Fruit fly (Drosophila melanogaster): ENCODE results near the gene Hsc70-3.

The Hsc70-3 gene

dm6 chrX:11854758-11855465 lies 48.0 kb upstream of the Hsc70-3 start, which contains the start of the genes CG10347 and ATP7 (continued):
- no peak for TF ChIP-seq otp (GFP tag; IDR thresholded peaks at IDR 0.05)
- TF ChIP-seq vvl (GFP tag; IDR thresholded peaks at IDR 0.05): no peak
- TF ChIP-seq kni (GFP tag; optimal IDR thresholded peaks at IDR 0.05): no peak
- TF ChIP-seq CG9727 (GFP tag; optimal IDR thresholded peaks at IDR 0.05): peak; percentile 9
- TF ChIP-seq CG34224 (GFP tag; IDR thresholded peaks at IDR 0.05; ENCODE audit: partially characterized antibody): peak; percentile 95
- TF ChIP-seq chinmo (GFP tag; IDR thresholded peaks at IDR 0.05; ENCODE audit: partially characterized antibody): peak; percentile 80; the same call in 2 of the 4 replicates
- 0 out of 3 replicates have a peak, but pooled peaks have one; percentile 11 for TF ChIP-seq CG17361 (GFP tag; IDR thresholded peaks at IDR 0.05)
- no peak for TF ChIP-seq usp (GFP tag; optimal IDR thresholded peaks at IDR 0.05)
- no peak for TF ChIP-seq stc (GFP tag; IDR thresholded peaks at IDR 0.05)
- TF ChIP-seq CG34422 (GFP tag; IDR thresholded peaks at IDR 0.05): peak; percentile 17; the same call in 1 of the 3 replicates
- peak; percentile 37 for TF ChIP-seq CG3163 (GFP tag; optimal IDR thresholded peaks at IDR 0.05)
- no peak for TF ChIP-seq CG3065 (GFP tag; optimal IDR thresholded peaks at IDR 0.05)
- no peak for TF ChIP-seq Atf-2 (GFP tag; optimal IDR thresholded peaks at IDR 0.05)
- TF ChIP-seq Eip74EF (GFP tag; optimal IDR thresholded peaks at IDR 0.05): no peak
- TF ChIP-seq CG12769 (tag; optimal IDR thresholded peaks at IDR 0.05): peak; percentile 5
- TF ChIP-seq Gsc (GFP tag; IDR thresholded peaks at IDR 0.05): no peak
- TF ChIP-seq NK7.1 (GFP tag; optimal IDR thresholded peaks at IDR 0.05): no peak
- peak; percentile 8 for TF ChIP-seq Mes4 (GFP tag; optimal IDR thresholded peaks at IDR 0.05)
- TF ChIP-seq CG8388 (GFP tag; optimal IDR thresholded peaks at IDR 0.05): no peak
- TF ChIP-seq dpn (GFP tag; optimal IDR thresholded peaks at IDR 0.05): peak in 1 of 2 experiments; percentile 36
- no peak for TF ChIP-seq da (GFP tag; optimal IDR thresholded peaks at IDR 0.05)
- no peak for TF ChIP-seq dimm (GFP tag; IDR thresholded peaks at IDR 0.05)
- TF ChIP-seq CG11085 (GFP tag; IDR thresholded peaks at IDR 0.05): no peak
- TF ChIP-seq CG43689 (GFP tag; IDR thresholded peaks at IDR 0.05): no peak
- no peak for TF ChIP-seq corto (GFP tag; optimal IDR thresholded peaks at IDR 0.05)
- peak; percentile 87 for TF ChIP-seq nerfin-2 (GFP tag; IDR thresholded peaks at IDR 0.05; ENCODE audit: partially characterized antibody)
- no peak for TF ChIP-seq CG12942 (GFP tag; optimal IDR thresholded peaks at IDR 0.05)
- TF ChIP-seq Myb (GFP tag; optimal IDR thresholded peaks at IDR 0.05): peak; percentile 14
- TF ChIP-seq CG31388 (GFP tag; optimal IDR thresholded peaks at IDR 0.05): no peak
- peak; percentile 78 for TF ChIP-seq zen2 (GFP tag; IDR thresholded peaks at IDR 0.05; ENCODE audit: partially characterized antibody)
- TF ChIP-seq CG9817 (tag; optimal IDR thresholded peaks at IDR 0.05): no peak
- TF ChIP-seq CG8281 (tag; optimal IDR thresholded peaks at IDR 0.05): no peak
- TF ChIP-seq wek (GFP tag; optimal IDR thresholded peaks at IDR 0.05): no peak
- no peak for TF ChIP-seq vfl (GFP tag; optimal IDR thresholded peaks at IDR 0.05)
- peak; percentile 43 for TF ChIP-seq CG2678 (tag; optimal IDR thresholded peaks at IDR 0.05)
- TF ChIP-seq Elba2 (GFP tag; optimal IDR thresholded peaks at IDR 0.05): no peak
- peak; percentile 84 for TF ChIP-seq bbx (GFP tag; IDR thresholded peaks at IDR 0.05; ENCODE audit: partially characterized antibody)
- TF ChIP-seq CG14965 (GFP tag; optimal IDR thresholded peaks at IDR 0.05; ENCODE audit: borderline replicate concordance): no peak
- no peak for TF ChIP-seq prd (optimal IDR thresholded peaks at IDR 0.05)
- TF ChIP-seq prd (GFP tag; IDR thresholded peaks at IDR 0.05): peak; percentile 22; the same call in 2 of the 3 replicates
- TF ChIP-seq Jarid2 (GFP tag; optimal IDR thresholded peaks at IDR 0.05): peak; percentile 80
- TF ChIP-seq pan (optimal IDR thresholded peaks at IDR 0.05): no peak
- TF ChIP-seq pan (GFP tag; optimal IDR thresholded peaks at IDR 0.05 in 1 of 2, IDR thresholded peaks at IDR 0.05 in 1 of 2): no peak
- no peak for TF ChIP-seq fd64A (GFP tag; optimal IDR thresholded peaks at IDR 0.05)
- no peak for TF ChIP-seq pb (GFP tag; optimal IDR thresholded peaks at IDR 0.05)
- TF ChIP-seq CG6272 (GFP tag; IDR thresholded peaks at IDR 0.05): 0 out of 2 replicates have a peak, but pooled peaks have one; percentile 23
- TF ChIP-seq CG14014 (GFP tag; IDR thresholded peaks at IDR 0.05): no peak
- TF ChIP-seq Sry-δ (GFP tag; optimal IDR thresholded peaks at IDR 0.05): peak; percentile 97
- no peak for TF ChIP-seq Poxn (GFP tag; IDR thresholded peaks at IDR 0.05)
- TF ChIP-seq ro (GFP tag; IDR thresholded peaks at IDR 0.05): no peak
